Worm (Caenorhabditis elegans) whole organism, L4 larva: Measurements from ENCODE around the gene cgt-1.

ENCODE experiments used
- ceh-32 ChIP-seq: sonication (generic microtip); optimal IDR thresholded peaks from 2 replicates; lab custom pipeline; 2016; ENCODE audit warnings: mild to moderate bottlenecking, missing genetic modification characterization, missing compliant biosample characterization; ENCODE audit not compliant: poor library complexity
- ceh-82 ChIP-seq: sonication (generic microtip); optimal IDR thresholded peaks from 2 replicates; lab custom pipeline; 2017; ENCODE audit warnings: missing biosample characterization, missing genetic modification characterization
- daf-12 ChIP-seq: fragments of 150-350 bp; optimal IDR thresholded peaks from 2 replicates; lab custom pipeline; 2014; ENCODE audit warnings: missing biosample characterization, missing genetic modification reagents, missing genetic modification characterization
- fos-1 ChIP-seq: fragments of 150-350 bp; optimal IDR thresholded peaks from 2 replicates; lab custom pipeline; 2014; ENCODE audit warnings: missing biosample characterization, missing genetic modification characterization
- nhr-76 ChIP-seq: fragments of 150-350 bp; optimal IDR thresholded peaks from 2 replicates; lab custom pipeline; 2014; ENCODE audit warnings: missing biosample characterization, missing genetic modification characterization
- ztf-11 ChIP-seq: fragments of 150-350 bp; optimal IDR thresholded peaks from 2 replicates; lab custom pipeline; 2014; ENCODE audit warnings: missing biosample characterization, missing genetic modification characterization

DNA sequence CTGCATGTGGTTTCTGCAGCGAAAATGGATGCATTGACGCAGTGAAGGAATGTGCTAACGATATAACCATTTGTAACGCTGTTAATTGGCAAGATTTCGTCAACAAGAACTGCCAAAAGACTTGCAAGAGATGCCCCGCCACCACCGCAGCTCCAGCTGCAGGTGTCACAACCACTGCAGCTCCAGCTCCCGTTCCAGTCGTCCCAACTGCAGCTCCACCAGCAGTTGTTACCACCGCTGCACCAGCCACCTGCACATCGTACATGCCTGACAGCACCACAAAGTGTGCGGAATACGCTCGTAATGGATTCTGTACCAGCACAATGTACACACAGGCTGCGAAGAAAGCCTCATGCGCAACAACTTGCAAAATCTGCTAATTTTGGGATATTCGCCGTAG is 24.0 kb upstream of the cgt-1 start:
- TF ChIP-seq ztf-11 (no peak), daf-12 (tag; lab: Kevin White, UChicago) (no peak), fos-1 (tag; lab: Kevin White, UChicago) (no peak), ceh-32 (tag; lab: Kevin White, UChicago) (no peak), nhr-76 (tag; lab: Kevin White, UChicago) (no peak), ceh-82 (tag; lab: Kevin White, UChicago) (no peak)
